Worm (Caenorhabditis elegans): ENCODE data around the gene gpa-1.

The gpa-1 gene

DNA sequence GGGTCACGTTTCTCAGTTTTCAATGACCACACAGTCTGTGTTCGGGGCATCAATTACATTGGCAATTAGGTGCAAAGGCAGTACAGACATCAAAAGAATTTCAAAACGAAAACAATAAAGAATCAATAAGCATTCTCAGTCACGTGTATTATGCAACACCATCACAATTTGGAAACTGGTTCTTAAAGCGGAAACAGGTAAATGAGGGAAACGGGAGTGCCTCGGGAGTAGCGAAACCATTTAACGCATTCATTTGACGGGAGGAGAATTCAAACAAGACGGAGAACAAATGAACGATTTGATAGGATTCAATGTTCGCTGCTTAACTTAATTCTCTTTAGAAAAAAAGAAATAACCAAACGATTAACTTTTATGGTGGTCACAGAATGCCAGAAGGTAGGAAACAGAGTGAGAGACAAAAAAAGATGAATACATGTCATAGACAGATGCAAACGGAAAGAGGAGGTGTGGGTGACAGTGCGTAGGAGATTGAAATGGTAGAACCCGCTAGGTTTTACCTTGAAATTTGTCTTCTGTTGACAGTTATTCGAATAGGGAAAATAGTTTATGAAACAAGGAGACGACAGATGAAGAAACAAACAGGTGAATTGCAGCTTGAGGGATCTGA lies 19.3 kb upstream of the gpa-1 start:
- peak; percentile 22 for TF ChIP-seq nhr-23 (tag; optimal IDR thresholded peaks at IDR 0.05)
- TF ChIP-seq skn-1 (tag; optimal IDR thresholded peaks at IDR 0.05), result no peak
- TF ChIP-seq nhr-25 (tag; optimal IDR thresholded peaks at IDR 0.05), result peak; percentile 56
- no peak for TF ChIP-seq hmg-11 (tag; optimal IDR thresholded peaks at IDR 0.05)
- no peak for TF ChIP-seq unc-39 (tag; optimal IDR thresholded peaks at IDR 0.05)
- peak; percentile 12 for TF ChIP-seq nhr-43 (tag; optimal IDR thresholded peaks at IDR 0.05; ENCODE audit: poor library complexity, severe bottlenecking)
- TF ChIP-seq pqm-1 (tag; optimal IDR thresholded peaks at IDR 0.05), result no peak

DNA sequence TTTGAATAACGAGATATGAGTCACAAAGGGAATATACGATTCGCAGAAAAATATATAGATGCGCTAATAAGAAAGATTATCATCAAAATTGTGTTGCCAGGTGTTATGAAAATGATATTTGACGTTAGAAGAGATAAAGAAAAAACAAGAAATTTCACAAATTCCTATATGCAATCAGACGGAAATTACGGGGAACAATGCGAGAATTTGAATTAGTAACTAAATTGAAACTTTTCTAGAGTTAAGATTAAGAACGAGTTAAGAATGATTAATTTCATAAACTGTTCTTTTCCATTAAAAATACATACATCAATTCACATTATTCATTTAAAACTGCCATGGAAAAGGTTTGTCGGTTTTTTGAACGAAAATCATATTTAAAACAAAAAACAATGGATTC lies 18.6 kb upstream of the gpa-1 start, which contains the start of gene clc-6:
Gene clc-6 (minus strand): TSS at position 101 of the 400 bp plus-strand sequence.
- TF ChIP-seq ztf-4 (tag; optimal IDR thresholded peaks at IDR 0.05) (no peak), aly-2 (tag; optimal IDR thresholded peaks at IDR 0.05) (no peak), ceh-82 (tag; optimal IDR thresholded peaks at IDR 0.05) (no peak), lsy-12 (tag; optimal IDR thresholded peaks at IDR 0.05) (no peak), nhr-12 (tag; optimal IDR thresholded peaks at IDR 0.05) (no peak), pqm-1 (tag; optimal IDR thresholded peaks at IDR 0.05) (no peak), unc-62 (GFP tag; optimal IDR thresholded peaks at IDR 0.05) (no peak), lin-39 (tag; optimal IDR thresholded peaks at IDR 0.05) (no peak), fkh-10 (GFP tag; optimal IDR thresholded peaks at IDR 0.05) (no peak), elt-3 (tag; optimal IDR thresholded peaks at IDR 0.05) (no peak)

DNA sequence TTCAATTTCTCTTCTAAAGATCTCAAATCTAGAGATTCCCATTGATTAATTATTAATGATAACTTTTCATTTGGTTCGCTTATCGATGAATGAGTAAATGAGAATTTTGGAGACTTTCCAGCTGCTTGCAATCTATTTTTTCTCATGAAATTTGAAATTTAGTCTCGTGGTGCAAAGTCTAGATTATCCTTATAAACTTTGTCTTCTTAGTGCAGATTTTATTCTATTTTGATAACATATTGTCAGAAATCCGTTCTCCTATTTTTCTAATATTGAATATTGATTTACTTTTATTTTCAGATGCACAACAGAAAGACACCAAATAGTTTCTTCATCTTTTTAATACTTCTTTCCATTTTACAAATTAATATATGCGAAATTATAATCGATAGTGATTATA lies 13.5 kb upstream of the gpa-1 start, which contains the start of gene lgc-49:
Gene lgc-49 (plus strand): TSS at position 301 of the 400 bp plus-strand sequence.
- TF ChIP-seq tbx-2 (tag; optimal IDR thresholded peaks at IDR 0.05), result no peak
- TF ChIP-seq nhr-11 (tag; optimal IDR thresholded peaks at IDR 0.05), result no peak
- TF ChIP-seq lin-15B (tag; optimal IDR thresholded peaks at IDR 0.05), result no peak
- no peak for TF ChIP-seq snpc-4 (tag; optimal IDR thresholded peaks at IDR 0.05)
- no peak for TF ChIP-seq ztf-4 (tag; optimal IDR thresholded peaks at IDR 0.05)
- TF ChIP-seq aly-2 (tag; optimal IDR thresholded peaks at IDR 0.05), result no peak
- no peak for TF ChIP-seq egl-27 (tag; optimal IDR thresholded peaks at IDR 0.05)
- no peak for TF ChIP-seq mml-1 (tag; optimal IDR thresholded peaks at IDR 0.05)
- TF ChIP-seq nhr-76 (tag; optimal IDR thresholded peaks at IDR 0.05), result no peak
- TF ChIP-seq egl-5 (tag; optimal IDR thresholded peaks at IDR 0.05), result no peak
- no peak for TF ChIP-seq ceh-28 (tag; optimal IDR thresholded peaks at IDR 0.05)
- TF ChIP-seq unc-62 (GFP tag; optimal IDR thresholded peaks at IDR 0.05), result no peak
- TF ChIP-seq nhr-28 (tag; optimal IDR thresholded peaks at IDR 0.05), result no peak
- no peak for TF ChIP-seq pqm-1 (tag; optimal IDR thresholded peaks at IDR 0.05)

DNA sequence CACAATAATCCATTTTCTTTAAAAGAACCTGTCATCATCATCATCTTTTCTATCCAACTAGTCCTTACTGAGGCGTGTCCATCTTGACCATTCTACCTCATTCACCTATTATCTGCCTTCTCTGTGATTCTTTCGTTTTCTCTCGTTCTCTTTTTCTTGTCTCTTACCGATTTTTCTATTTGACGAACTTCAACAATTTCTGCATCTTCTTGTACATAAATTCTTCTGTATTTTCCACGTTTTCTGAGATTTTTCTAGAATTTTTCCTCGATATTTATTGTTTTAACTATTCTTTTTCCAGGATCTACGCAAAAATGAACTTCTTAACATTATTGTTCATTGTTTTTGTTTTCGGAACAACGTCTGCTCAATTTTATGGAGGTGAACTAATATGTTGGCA lies 5.4 kb upstream of the gpa-1 start, which contains the start of gene cnc-10:
Gene cnc-10 (plus strand): TSS at position 301 of the 400 bp plus-strand sequence.
- no peak for TF ChIP-seq nhr-12 (tag; optimal IDR thresholded peaks at IDR 0.05)
- TF ChIP-seq ceh-16 (tag; optimal IDR thresholded peaks at IDR 0.05), result no peak
- no peak for TF ChIP-seq nhr-76 (tag; optimal IDR thresholded peaks at IDR 0.05)
- no peak for TF ChIP-seq nhr-11 (tag; optimal IDR thresholded peaks at IDR 0.05)
- TF ChIP-seq fkh-10 (GFP tag; optimal IDR thresholded peaks at IDR 0.05), result no peak
- TF ChIP-seq nhr-77 (tag; optimal IDR thresholded peaks at IDR 0.05), result no peak
- TF ChIP-seq tbx-2 (tag; optimal IDR thresholded peaks at IDR 0.05), result no peak

DNA sequence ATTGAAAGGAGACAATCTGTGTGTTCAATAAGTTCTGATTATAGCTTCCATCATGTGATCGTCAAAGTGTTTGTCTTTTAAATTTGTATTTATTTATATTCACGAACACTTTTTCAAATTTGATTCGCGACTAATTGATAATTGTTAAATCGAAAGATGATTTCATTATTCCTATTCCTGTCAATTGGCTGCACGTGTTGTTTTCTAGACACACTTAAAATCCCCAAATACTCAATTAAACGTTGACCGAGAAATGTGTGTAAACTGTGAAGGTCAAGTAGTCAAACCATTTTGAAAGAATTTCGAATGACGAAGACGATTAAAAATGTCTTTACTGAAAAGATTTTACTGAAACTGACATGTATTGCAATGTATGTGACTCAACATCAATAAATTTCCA lies 3.5 kb upstream of the gpa-1 start:
- no peak for TF ChIP-seq aly-2 (tag; optimal IDR thresholded peaks at IDR 0.05)
- no peak for TF ChIP-seq ama-1 (optimal IDR thresholded peaks at IDR 0.05)
- TF ChIP-seq nhr-11 (tag; optimal IDR thresholded peaks at IDR 0.05), result no peak
- no peak for TF ChIP-seq tbx-2 (tag; optimal IDR thresholded peaks at IDR 0.05)
- no peak for TF ChIP-seq mdl-1 (tag; optimal IDR thresholded peaks at IDR 0.05)
- TF ChIP-seq nhr-12 (tag; optimal IDR thresholded peaks at IDR 0.05), result no peak
- TF ChIP-seq jun-1 (tag; optimal IDR thresholded peaks at IDR 0.05), result no peak
- no peak for TF ChIP-seq nhr-23 (tag; optimal IDR thresholded peaks at IDR 0.05)
- TF ChIP-seq fkh-10 (GFP tag; optimal IDR thresholded peaks at IDR 0.05), result no peak
- no peak for TF ChIP-seq egl-27 (tag; optimal IDR thresholded peaks at IDR 0.05)
- TF ChIP-seq nhr-76 (tag; optimal IDR thresholded peaks at IDR 0.05), result no peak
- no peak for TF ChIP-seq elt-2 (tag; optimal IDR thresholded peaks at IDR 0.05)

Data from whole organism, L3 larva.